Worm (Caenorhabditis elegans) whole organism, late embryonic: Measurements from ENCODE around the gene mthf-1.
A peak's percentile ranks its signal among the peaks of the same experiment; 100 is the strongest.

Experiments
- ahr-1 ChIP-seq: sonication (generic microtip); optimal IDR thresholded peaks from 2 replicates; lab custom pipeline; 2016; ENCODE audit warnings: missing genetic modification characterization, missing compliant biosample characterization
- ceh-30 ChIP-seq: fragments of 150-350 bp; optimal IDR thresholded peaks from 2 replicates; lab custom pipeline; 2014; ENCODE audit warnings: missing biosample characterization, missing genetic modification characterization
- elt-2 ChIP-seq: sonication (generic microtip); optimal IDR thresholded peaks from 2 replicates; lab custom pipeline; 2016; ENCODE audit warnings: missing genetic modification reagents, missing genetic modification characterization, missing compliant biosample characterization
- unc-42 ChIP-seq: sonication (generic microtip); optimal IDR thresholded peaks from 2 replicates; lab custom pipeline; 2016; ENCODE audit warnings: missing genotype, missing genetic modification characterization, missing compliant biosample characterization

DNA sequence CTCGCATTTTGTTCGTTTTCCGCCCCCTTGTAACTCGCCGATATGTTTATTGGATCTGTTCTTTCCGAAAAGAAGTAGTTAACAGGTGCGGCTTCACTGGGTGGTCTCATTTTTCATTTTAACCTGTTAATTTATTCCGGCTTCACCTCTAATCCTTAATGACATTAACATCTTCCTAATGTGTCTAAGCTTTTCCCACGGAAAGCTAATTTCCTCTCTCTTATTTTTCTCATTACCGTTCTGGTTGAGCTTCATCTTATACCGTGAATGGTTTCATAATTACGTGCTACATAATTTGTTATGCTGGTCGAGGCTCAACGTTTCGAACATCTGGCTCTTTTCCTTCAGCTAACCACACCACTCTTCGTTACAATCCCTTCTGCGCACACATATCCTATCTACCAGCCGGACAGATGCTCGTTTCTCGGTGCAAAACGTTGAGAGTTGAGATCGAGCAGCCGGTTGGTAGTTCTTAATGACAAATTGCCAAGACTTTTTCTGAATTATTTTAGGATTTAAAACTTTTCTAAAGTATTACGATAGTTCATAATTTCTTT, 31.8 kb upstream of the mthf-1 start:
- TF ChIP-seq elt-2 (tag; lab: Kevin White, UChicago) (no peak), unc-42 (tag; lab: Kevin White, UChicago) (peak; percentile 86), ceh-30 (tag; lab: Kevin White, UChicago) (no peak), ahr-1 (tag; lab: Kevin White, UChicago) (no peak)
